Fruit fly (Drosophila melanogaster): Measurements from ENCODE around the gene Tsp3A.
A peak's percentile ranks its signal among the peaks of the same experiment; 100 is the strongest.

The Tsp3A gene

dm6 chrX:2581793-2582503 is 37.6 kb downstream of the Tsp3A start (continued):
- TF ChIP-seq CG18262 (tag; optimal IDR thresholded peaks at IDR 0.05): peak; percentile 40
- peak; percentile 64 for TF ChIP-seq onecut (GFP tag; IDR thresholded peaks at IDR 0.05)
- TF ChIP-seq Asciz (GFP tag; optimal IDR thresholded peaks at IDR 0.05): peak; percentile 32
- no peak for TF ChIP-seq CG13287 (GFP tag; IDR thresholded peaks at IDR 0.05; ENCODE audit: partially characterized antibody)
- TF ChIP-seq Med (GFP tag): peak; percentile 97
- no peak for TF ChIP-seq Dref (GFP tag; IDR thresholded peaks at IDR 0.05)
- peak; percentile 82 for TF ChIP-seq ems (GFP tag; optimal IDR thresholded peaks at IDR 0.05)
- TF ChIP-seq disco-r (GFP tag; optimal IDR thresholded peaks at IDR 0.05): peak; percentile 8
- no peak for TF ChIP-seq vnd (GFP tag; IDR thresholded peaks at IDR 0.05; ENCODE audit: partially characterized antibody)
- TF ChIP-seq Lpt (GFP tag; optimal IDR thresholded peaks at IDR 0.05): no peak
- no peak for TF ChIP-seq stwl (tag; optimal IDR thresholded peaks at IDR 0.05)
- TF ChIP-seq CG8281 (tag; optimal IDR thresholded peaks at IDR 0.05): peak; percentile 19
- TF ChIP-seq CG13296 (GFP tag; optimal IDR thresholded peaks at IDR 0.05): peak; percentile 66
- peak; percentile 94 for TF ChIP-seq scrt (GFP tag; optimal IDR thresholded peaks at IDR 0.05)
- peak; percentile 42 for TF ChIP-seq CG8089 (GFP tag; optimal IDR thresholded peaks at IDR 0.05)
- peak; percentile 54 for TF ChIP-seq tup (GFP tag; optimal IDR thresholded peaks at IDR 0.05)
- TF ChIP-seq CG7745 (tag; optimal IDR thresholded peaks at IDR 0.05): no peak
- peak; percentile 32; the same call in 1 of the 2 replicates for TF ChIP-seq wor (GFP tag; IDR thresholded peaks at IDR 0.05)
- no peak for TF ChIP-seq gfzf (GFP tag; optimal IDR thresholded peaks at IDR 0.05)
- peak; percentile 45 for TF ChIP-seq CG14965 (GFP tag; optimal IDR thresholded peaks at IDR 0.05; ENCODE audit: borderline replicate concordance)
- peak; percentile 62; the same call in 1 of the 2 replicates for TF ChIP-seq cas (GFP tag; IDR thresholded peaks at IDR 0.05)
- TF ChIP-seq Jarid2 (GFP tag; optimal IDR thresholded peaks at IDR 0.05): peak; percentile 26
- no peak for TF ChIP-seq hb (GFP tag; IDR thresholded peaks at IDR 0.05; ENCODE audit: partially characterized antibody)
- peak; percentile 82 for TF ChIP-seq CG12071 (GFP tag; optimal IDR thresholded peaks at IDR 0.05)
- TF ChIP-seq D19A (tag; optimal IDR thresholded peaks at IDR 0.05): peak; percentile 33
- TF ChIP-seq CG11560 (tag; IDR thresholded peaks at IDR 0.05): peak; percentile 58; the same call in 2 of the 3 replicates
- TF ChIP-seq mirr (GFP tag; optimal IDR thresholded peaks at IDR 0.05): no peak
- no peak for TF ChIP-seq CG17612 (GFP tag; IDR thresholded peaks at IDR 0.05)
- TF ChIP-seq crc (GFP tag; optimal IDR thresholded peaks at IDR 0.05): peak; percentile 66
- no peak for TF ChIP-seq Dfd (GFP tag; optimal IDR thresholded peaks at IDR 0.05)
- TF ChIP-seq Dek (tag; optimal IDR thresholded peaks at IDR 0.05): peak; percentile 67
- no peak for TF ChIP-seq Kr (GFP tag; optimal IDR thresholded peaks at IDR 0.05)
- peak; percentile 71; the same call in 2 of the 3 replicates for TF ChIP-seq CG11093 (GFP tag; IDR thresholded peaks at IDR 0.05)
- TF ChIP-seq CG11085 (GFP tag; IDR thresholded peaks at IDR 0.05): peak; percentile 79; the same call in 1 of the 2 replicates
- TF ChIP-seq Fer2 (tag; optimal IDR thresholded peaks at IDR 0.05): peak; percentile 55
- no peak for TF ChIP-seq ac (GFP tag; optimal IDR thresholded peaks at IDR 0.05)
- peak; percentile 88 for TF ChIP-seq CG32532 (GFP tag; IDR thresholded peaks at IDR 0.05)
- no peak for TF ChIP-seq CG30020 (tag; optimal IDR thresholded peaks at IDR 0.05)
- peak; percentile 67 for TF ChIP-seq Bdp1 (GFP tag; optimal IDR thresholded peaks at IDR 0.05)
- TF ChIP-seq tll (GFP tag; optimal IDR thresholded peaks at IDR 0.05): no peak
- TF ChIP-seq CG10147 (GFP tag; optimal IDR thresholded peaks at IDR 0.05): peak; percentile 69
- TF ChIP-seq CG8478 (optimal IDR thresholded peaks at IDR 0.05): no peak
- TF ChIP-seq CG3726 (GFP tag; IDR thresholded peaks at IDR 0.05): peak; percentile 63; the same call in 1 of the 3 replicates
- no peak for TF ChIP-seq sna (GFP tag; IDR thresholded peaks at IDR 0.05; ENCODE audit: partially characterized antibody)
- TF ChIP-seq stc (GFP tag; IDR thresholded peaks at IDR 0.05): peak; percentile 77
- peak; percentile 71 for TF ChIP-seq Xrp1 (GFP tag; IDR thresholded peaks at IDR 0.05)
- peak; percentile 79 for TF ChIP-seq CHES-1-like (GFP tag; optimal IDR thresholded peaks at IDR 0.05)
- no peak for TF ChIP-seq bbx (GFP tag; IDR thresholded peaks at IDR 0.05; ENCODE audit: partially characterized antibody)
- TF ChIP-seq gem (tag; optimal IDR thresholded peaks at IDR 0.05): peak; percentile 80
